Worm (Caenorhabditis elegans) whole organism, L1 larva: ENCODE measurements around the gene pap-1.
A peak's percentile ranks its signal among the peaks of the same experiment; 100 is the strongest.

Experiments
- C04F5.9 ChIP-seq: sonication (generic microtip); optimal IDR thresholded peaks from 2 replicates; lab custom pipeline; 2016; ENCODE audit warnings: missing genetic modification characterization, missing compliant biosample characterization
- C16A3.4 ChIP-seq: fragments of 150-350 bp; optimal IDR thresholded peaks from 2 replicates; lab custom pipeline; 2014; ENCODE audit warnings: missing biosample characterization, missing genetic modification characterization
- C34B4.2 ChIP-seq: sonication (generic microtip); optimal IDR thresholded peaks from 2 replicates; lab custom pipeline; 2017; ENCODE audit warnings: mild to moderate bottlenecking, missing genetic modification characterization, missing compliant biosample characterization
- F16B12.6 ChIP-seq: fragments of 150-350 bp; optimal IDR thresholded peaks from 2 replicates; lab custom pipeline; 2014; ENCODE audit warnings: missing biosample characterization, missing genetic modification characterization
- aha-1 ChIP-seq: fragments of 150-350 bp; optimal IDR thresholded peaks from 2 replicates; lab custom pipeline; 2014; ENCODE audit warnings: missing biosample characterization, missing genetic modification characterization
- aly-2 ChIP-seq: fragments of 150-350 bp; optimal IDR thresholded peaks from 2 replicates; lab custom pipeline; 2014; ENCODE audit warnings: missing biosample characterization, missing genetic modification characterization
- ama-1 ChIP-seq: fragments of 150-350 bp; optimal IDR thresholded peaks from 2 replicates; lab custom pipeline; 2014
- blmp-1 ChIP-seq: fragments of 150-350 bp; optimal IDR thresholded peaks from 2 replicates; lab custom pipeline; 2014; ENCODE audit warnings: missing biosample characterization, missing genetic modification characterization
- ceh-8 ChIP-seq: fragments of 200-800 bp; sonication (Bioruptor generic); optimal IDR thresholded peaks from 2 replicates; lab custom pipeline; 2018; ENCODE audit warnings: mild to moderate bottlenecking, missing genetic modification characterization, moderate library complexity, missing compliant biosample characterization
- ceh-90 ChIP-seq: sonication (generic microtip); optimal IDR thresholded peaks from 2 replicates; lab custom pipeline; 2016; ENCODE audit warnings: missing genetic modification characterization, missing compliant biosample characterization
- ces-1 ChIP-seq: fragments of 150-350 bp; optimal IDR thresholded peaks from 2 replicates; lab custom pipeline; 2014; ENCODE audit warnings: missing biosample characterization, missing genetic modification reagents, missing genetic modification characterization
- dsc-1 ChIP-seq: sonication (generic microtip); optimal IDR thresholded peaks from 2 replicates; lab custom pipeline; 2016; ENCODE audit warnings: mild to moderate bottlenecking, missing genetic modification characterization, missing compliant biosample characterization
- efl-3 ChIP-seq: fragments of 200-800 bp; sonication (Bioruptor generic); optimal IDR thresholded peaks from 2 replicates; lab custom pipeline; 2018; ENCODE audit warnings: mild to moderate bottlenecking, missing genetic modification characterization, missing compliant biosample characterization
- egl-13 ChIP-seq: sonication (generic microtip); optimal IDR thresholded peaks from 2 replicates; lab custom pipeline; 2016; ENCODE audit warnings: missing genotype, missing genetic modification reagents, missing genetic modification characterization, missing compliant biosample characterization
- fkh-10 ChIP-seq: sonication (generic microtip); optimal IDR thresholded peaks from 2 replicates; lab custom pipeline; 2017; ENCODE audit warnings: missing biosample characterization, missing genetic modification reagents, missing genetic modification characterization
- fkh-8 ChIP-seq: sonication (generic microtip); optimal IDR thresholded peaks from 2 replicates; lab custom pipeline; 2016; ENCODE audit warnings: mild to moderate bottlenecking, missing genetic modification characterization, missing compliant biosample characterization
- hpl-2 ChIP-seq: fragments of 150-350 bp; optimal IDR thresholded peaks from 2 replicates; lab custom pipeline; 2014; ENCODE audit warnings: missing biosample characterization, missing genetic modification reagents, missing genetic modification characterization
- irx-1 ChIP-seq: sonication (generic microtip); optimal IDR thresholded peaks from 2 replicates; lab custom pipeline; 2016; ENCODE audit warnings: missing genetic modification characterization, missing compliant biosample characterization
- isw-1 ChIP-seq: fragments of 200-800 bp; sonication (Bioruptor generic); IDR thresholded peaks from 2 replicates; pipeline ENCODE4 v1.3.6; 2022; ENCODE audit warnings: missing genetic modification characterization, missing compliant biosample characterization
- lin-13 ChIP-seq: fragments of 150-350 bp; optimal IDR thresholded peaks from 2 replicates; lab custom pipeline; 2014; ENCODE audit warnings: missing biosample characterization, missing genetic modification reagents, missing genetic modification characterization
- lin-14 ChIP-seq: fragments of 200-800 bp; sonication (Bioruptor generic); optimal IDR thresholded peaks from 2 replicates; lab custom pipeline; 2018; ENCODE audit warnings: mild to moderate bottlenecking, missing genetic modification characterization, moderate library complexity, missing compliant biosample characterization
- mdl-1 ChIP-seq, 2 experiments: fragments of 150-350 bp; optimal IDR thresholded peaks; 2 replicates each; lab custom pipeline; 2014 to 2017; ENCODE audit warnings: missing biosample characterization in 2 of 2, missing genetic modification characterization in 2 of 2, inconsistent platforms in 1 of 2
- mef-2 ChIP-seq: fragments of 150-350 bp; optimal IDR thresholded peaks from 2 replicates; lab custom pipeline; 2014; ENCODE audit warnings: missing biosample characterization, missing genetic modification characterization
- nhr-11 ChIP-seq: fragments of 150-350 bp; optimal IDR thresholded peaks from 2 replicates; lab custom pipeline; 2014; ENCODE audit warnings: missing biosample characterization, missing genetic modification characterization
- nhr-19 ChIP-seq: fragments of 200-800 bp; sonication (Bioruptor generic); conservative IDR thresholded peaks from 2 replicates; pipeline ENCODE4 v1.3.6; 2022; ENCODE audit warnings: missing genetic modification characterization, missing compliant biosample characterization
- nhr-20 ChIP-seq: sonication (generic microtip); optimal IDR thresholded peaks from 2 replicates; lab custom pipeline; 2016; ENCODE audit warnings: mild to moderate bottlenecking, missing genetic modification characterization, missing compliant biosample characterization
- nhr-237 ChIP-seq: fragments of 150-350 bp; optimal IDR thresholded peaks from 2 replicates; lab custom pipeline; 2014; ENCODE audit warnings: missing biosample characterization, missing genetic modification characterization
- nhr-71 ChIP-seq: sonication (generic microtip); optimal IDR thresholded peaks from 2 replicates; lab custom pipeline; 2016; ENCODE audit warnings: mild to moderate bottlenecking, missing genetic modification characterization, moderate library complexity, missing compliant biosample characterization
- nhr-77 ChIP-seq: fragments of 150-350 bp; optimal IDR thresholded peaks from 2 replicates; lab custom pipeline; 2014; ENCODE audit warnings: missing biosample characterization, missing genetic modification characterization
- nhr-90 ChIP-seq: sonication (generic microtip); optimal IDR thresholded peaks from 2 replicates; lab custom pipeline; 2016; ENCODE audit warnings: mild to moderate bottlenecking, missing genetic modification characterization, missing compliant biosample characterization; ENCODE audit not compliant: poor library complexity
- pag-3 ChIP-seq: sonication (generic microtip); optimal IDR thresholded peaks from 2 replicates; lab custom pipeline; 2017; ENCODE audit warnings: missing genetic modification characterization, mild to moderate bottlenecking, missing compliant biosample characterization, antibody characterized with exemption, borderline replicate concordance; ENCODE audit not compliant: insufficient read depth
- rnt-1 ChIP-seq: sonication (generic microtip); optimal IDR thresholded peaks from 2 replicates; lab custom pipeline; 2016; ENCODE audit warnings: mild to moderate bottlenecking, missing genetic modification characterization, moderate library complexity, missing compliant biosample characterization
- snpc-4 ChIP-seq: fragments of 150-350 bp; optimal IDR thresholded peaks from 2 replicates; lab custom pipeline; 2014; ENCODE audit warnings: missing biosample characterization, missing genetic modification characterization
- sox-4 ChIP-seq: sonication (generic microtip); optimal IDR thresholded peaks from 2 replicates; lab custom pipeline; 2016; ENCODE audit warnings: missing genetic modification characterization, missing compliant biosample characterization
- sptf-1 ChIP-seq: fragments of 150-350 bp; optimal IDR thresholded peaks from 2 replicates; lab custom pipeline; 2014; ENCODE audit warnings: missing biosample characterization, missing genetic modification characterization
- sup-37 ChIP-seq: fragments of 200-800 bp; sonication (Bioruptor generic); optimal IDR thresholded peaks from 2 replicates; lab custom pipeline; 2018; ENCODE audit warnings: mild to moderate bottlenecking, missing genetic modification characterization, missing compliant biosample characterization
- swsn-7 ChIP-seq: sonication (generic microtip); optimal IDR thresholded peaks from 2 replicates; lab custom pipeline; 2016; ENCODE audit warnings: missing genetic modification characterization, missing compliant biosample characterization
- unc-130 ChIP-seq: fragments of 150-350 bp; optimal IDR thresholded peaks from 2 replicates; lab custom pipeline; 2017; ENCODE audit warnings: missing biosample characterization, missing genetic modification characterization, inconsistent platforms
- unc-30 ChIP-seq: sonication (generic microtip); optimal IDR thresholded peaks from 2 replicates; lab custom pipeline; 2017; ENCODE audit warnings: missing biosample characterization, missing genetic modification characterization
- unc-62 ChIP-seq: fragments of 150-350 bp; optimal IDR thresholded peaks from 2 replicates; lab custom pipeline; 2014; ENCODE audit warnings: missing biosample characterization, missing genetic modification reagents, missing genetic modification characterization
- unc-98 ChIP-seq: fragments of 200-800 bp; sonication (Bioruptor generic); IDR thresholded peaks from 2 replicates; pipeline ENCODE4 v1.3.6; 2022; ENCODE audit warnings: missing genetic modification characterization, missing compliant biosample characterization
- xbp-1 ChIP-seq: sonication (generic microtip); optimal IDR thresholded peaks from 2 replicates; lab custom pipeline; 2016; ENCODE audit warnings: missing genetic modification characterization, missing compliant biosample characterization
- ztf-11 ChIP-seq, 2 experiments: sonication (generic microtip); optimal IDR thresholded peaks; 2 replicates each; lab custom pipeline; 2016 to 2017; ENCODE audit warnings: missing genetic modification characterization in 2 of 2, missing biosample characterization in 1 of 2, missing compliant biosample characterization in 1 of 2

Gene pap-1

DNA sequence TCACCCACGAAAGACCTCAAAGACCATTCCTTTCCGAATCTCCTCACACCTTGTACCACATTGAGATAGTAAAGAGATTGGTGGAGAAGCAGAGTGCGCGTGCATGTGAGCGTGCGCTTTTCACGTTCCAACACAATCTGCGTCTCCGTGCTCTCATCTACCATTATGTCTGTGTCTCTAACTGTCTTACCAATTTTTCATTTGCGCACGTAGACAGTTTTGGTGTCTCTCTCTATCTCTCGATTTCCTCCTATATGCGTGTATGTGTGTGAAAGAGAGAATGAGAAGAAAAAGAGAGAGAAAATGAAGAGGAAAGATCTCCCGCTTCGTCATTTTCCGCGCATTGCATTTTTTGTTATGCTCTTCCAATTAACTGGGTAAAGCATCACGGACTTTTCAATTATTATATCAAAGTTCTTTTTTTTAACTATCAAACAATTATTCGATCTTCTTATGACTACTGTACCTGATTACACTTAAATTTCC, 24.9 kb downstream of the pap-1 start (continued):
- TF ChIP-seq nhr-11 (tag; lab: Kevin White, UChicago) (peak; percentile 93), irx-1 (tag; lab: Kevin White, UChicago) (peak; percentile 84), C04F5.9 (tag; lab: Kevin White, UChicago) (peak; percentile 50), fkh-8 (tag; lab: Kevin White, UChicago) (peak; percentile 99), ztf-11 (tag; optimal IDR thresholded peaks at IDR 0.05; lab: Kevin White, UChicago) (peak in 1 of 2 experiments; percentile 46), unc-62 (GFP tag; lab: Kevin White, UChicago) (no peak), ama-1 (peak; percentile 76), unc-130 (peak; percentile 74), blmp-1 (peak; percentile 94), efl-3 (GFP tag; lab: Kevin White, UChicago) (no peak), mef-2 (tag; lab: Kevin White, UChicago) (peak; percentile 70), aha-1 (tag; lab: Kevin White, UChicago) (peak; percentile 100), unc-30 (tag; lab: Kevin White, UChicago) (no peak), ceh-90 (tag; lab: Kevin White, UChicago) (peak; percentile 9), hpl-2 (GFP tag; lab: Kevin White, UChicago) (peak; percentile 44), nhr-19 (GFP tag; lab: Robert Waterston, UW) (peak; percentile 93), ceh-8 (GFP tag; lab: Kevin White, UChicago) (peak; percentile 77), snpc-4 (peak; percentile 60), fkh-10 (peak; percentile 95), aly-2 (tag; lab: Kevin White, UChicago) (peak; percentile 78), mdl-1 (tag; optimal IDR thresholded peaks at IDR 0.05; lab: Kevin White, UChicago) (peak; percentile 90 to 99), egl-13 (tag; lab: Kevin White, UChicago) (peak; percentile 93), dsc-1 (tag; lab: Kevin White, UChicago) (peak; percentile 92), C16A3.4 (tag; lab: Kevin White, UChicago) (peak; percentile 95), nhr-71 (peak; percentile 98), unc-98 (no peak; the same call in 1 of the 2 replicates), swsn-7 (tag; lab: Kevin White, UChicago) (peak; percentile 95), C34B4.2 (tag; lab: Kevin White, UChicago) (no peak), nhr-237 (tag; lab: Kevin White, UChicago) (peak; percentile 96), ces-1 (peak; percentile 26), sup-37 (GFP tag; lab: Kevin White, UChicago) (peak; percentile 15), F16B12.6 (tag; lab: Kevin White, UChicago) (peak; percentile 24), nhr-90 (peak; percentile 90), xbp-1 (tag; lab: Kevin White, UChicago) (peak; percentile 86), isw-1 (peak; percentile 76), sptf-1 (tag; lab: Kevin White, UChicago) (no peak)

ce11 chrV:10467104-10467503, 25.3 kb downstream of the pap-1 start:
- TF ChIP-seq C34B4.2 (tag; lab: Kevin White, UChicago) (no peak), ama-1 (no peak), blmp-1 (peak; percentile 9), rnt-1 (tag; lab: Kevin White, UChicago) (peak; percentile 57), swsn-7 (tag; lab: Kevin White, UChicago) (no peak), nhr-71 (no peak), unc-130 (peak; percentile 8), lin-13 (GFP tag; lab: Kevin White, UChicago) (no peak), pag-3 (tag; lab: Kevin White, UChicago) (peak; percentile 36)

DNA sequence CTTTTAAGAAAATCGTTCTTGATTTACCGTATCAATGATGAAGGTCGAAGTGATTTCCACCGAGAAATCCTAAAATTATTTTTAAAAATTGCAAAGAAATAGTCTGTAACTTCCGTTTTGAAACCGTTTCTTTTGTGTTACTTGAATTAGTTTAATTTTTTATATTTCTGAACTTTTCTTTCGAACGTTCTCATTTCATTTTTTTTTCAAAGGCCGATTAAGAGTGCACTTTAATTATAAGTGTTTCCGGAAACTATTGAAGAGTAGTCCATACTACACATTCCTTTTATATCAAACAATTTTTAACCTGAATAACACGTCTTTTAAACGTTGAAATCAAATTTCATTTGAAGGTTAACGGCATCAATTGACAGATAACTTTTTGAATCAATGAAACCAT, 25.9 kb downstream of the pap-1 start:
- TF ChIP-seq unc-62 (GFP tag; lab: Kevin White, UChicago) (no peak), sox-4 (tag; lab: Kevin White, UChicago) (no peak), nhr-20 (tag; lab: Kevin White, UChicago) (no peak), nhr-77 (tag; lab: Kevin White, UChicago) (no peak), lin-14 (GFP tag; lab: Kevin White, UChicago) (no peak)
- TF ChIP-seq, all 84 proteins: peak for 0
